Worm (Caenorhabditis elegans): ENCODE measurements around the gene msp-76.

msp-76 gene

ce11 chrIV:9667084-9667483, 21.7 kb upstream of the msp-76 start (continued):
- no peak for TF ChIP-seq Y116A8C.19 (tag; optimal IDR thresholded peaks at IDR 0.05; ENCODE audit: borderline replicate concordance)

DNA sequence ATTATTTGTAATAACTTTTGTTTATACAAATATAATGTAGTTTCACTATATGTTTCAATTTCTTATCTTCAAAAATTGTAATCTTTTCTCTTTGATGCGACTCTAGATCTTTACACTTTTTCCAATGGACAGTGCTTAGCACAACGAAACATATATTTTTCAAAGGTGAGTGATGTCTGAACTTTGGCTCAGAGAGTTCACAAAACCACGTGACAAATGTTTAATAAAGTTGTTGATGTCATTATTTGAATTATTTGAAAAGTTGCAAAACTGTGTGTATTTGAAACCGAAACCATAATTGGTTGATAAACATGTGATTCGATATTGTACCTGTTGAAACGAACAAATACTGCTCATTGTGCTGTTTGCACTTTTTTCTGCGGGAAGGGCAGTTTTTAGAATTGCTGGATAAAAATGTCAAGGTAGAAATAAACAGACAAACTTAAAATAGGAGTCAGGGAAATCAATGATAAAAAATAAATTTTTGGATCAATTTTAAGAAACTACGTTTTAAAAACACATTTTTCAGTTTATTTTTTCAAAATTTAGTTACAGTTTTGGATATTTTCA, 20.6 kb upstream of the msp-76 start:
- TF ChIP-seq swsn-7 (tag; optimal IDR thresholded peaks at IDR 0.05) (no peak), lin-39 (tag; optimal IDR thresholded peaks at IDR 0.05) (no peak), elt-2 (tag; optimal IDR thresholded peaks at IDR 0.05) (peak; percentile 65), mdl-1 (tag; optimal IDR thresholded peaks at IDR 0.05) (peak in 1 of 2 experiments; percentile 31), nhr-19 (GFP tag; conservative IDR thresholded peaks at IDR 0.05) (peak; percentile 10; the same call in 1 of the 2 replicates), skn-1 (tag; optimal IDR thresholded peaks at IDR 0.05) (no peak), hlh-4 (tag; optimal IDR thresholded peaks at IDR 0.05) (no peak), nhr-76 (tag; optimal IDR thresholded peaks at IDR 0.05) (no peak), ceh-8 (GFP tag; optimal IDR thresholded peaks at IDR 0.05) (no peak), efl-1 (optimal IDR thresholded peaks at IDR 0.05) (no peak), efl-1 (GFP tag; optimal IDR thresholded peaks at IDR 0.05 in 1 of 2) (peak in 1 of 2 experiments; percentile 56), nhr-71 (tag; optimal IDR thresholded peaks at IDR 0.05) (peak; percentile 64), efl-3 (GFP tag; optimal IDR thresholded peaks at IDR 0.05) (no peak), lin-14 (GFP tag; optimal IDR thresholded peaks at IDR 0.05) (peak; percentile 46), lin-35 (GFP tag; optimal IDR thresholded peaks at IDR 0.05) (peak in 1 of 2 experiments; percentile 14), snu-23 (GFP tag; optimal IDR thresholded peaks at IDR 0.05) (peak; percentile 23), nhr-12 (tag; optimal IDR thresholded peaks at IDR 0.05) (no peak), nhr-90 (tag; optimal IDR thresholded peaks at IDR 0.05; ENCODE audit: poor library complexity) (no peak), rnt-1 (tag; optimal IDR thresholded peaks at IDR 0.05) (no peak), ama-1 (optimal IDR thresholded peaks at IDR 0.05) (no peak), pqm-1 (tag; optimal IDR thresholded peaks at IDR 0.05) (no peak), mep-1 (tag; optimal IDR thresholded peaks at IDR 0.05) (no peak), nhr-77 (tag; optimal IDR thresholded peaks at IDR 0.05) (no peak), nhr-20 (tag; optimal IDR thresholded peaks at IDR 0.05) (peak; percentile 77)

ce11 chrIV:9669969-9670368, 18.8 kb upstream of the msp-76 start:
- TF ChIP-seq nhr-85 (tag), result peak; percentile 98
- peak; percentile 12 for TF ChIP-seq efl-3 (GFP tag; optimal IDR thresholded peaks at IDR 0.05)
- no peak for TF ChIP-seq unc-130 (tag; optimal IDR thresholded peaks at IDR 0.05)
- no peak for TF ChIP-seq C16A3.4 (tag; optimal IDR thresholded peaks at IDR 0.05)
- peak; percentile 7 for TF ChIP-seq nhr-11 (tag; optimal IDR thresholded peaks at IDR 0.05)
- no peak for TF ChIP-seq zip-4 (GFP tag; optimal IDR thresholded peaks at IDR 0.05)
- TF ChIP-seq skn-1 (tag; optimal IDR thresholded peaks at IDR 0.05), result peak; percentile 20
- TF ChIP-seq egl-13 (tag; optimal IDR thresholded peaks at IDR 0.05), result no peak
- peak in 2 of 3 experiments; percentile 1 to 31 for TF ChIP-seq ceh-82 (tag; optimal IDR thresholded peaks at IDR 0.05)
- no peak for TF ChIP-seq pag-3 (tag; optimal IDR thresholded peaks at IDR 0.05; ENCODE audit: borderline replicate concordance, insufficient read depth)
- TF ChIP-seq efl-1 (optimal IDR thresholded peaks at IDR 0.05), result peak; percentile 51 to 56
- TF ChIP-seq efl-1 (GFP tag; optimal IDR thresholded peaks at IDR 0.05 in 1 of 2), result peak; percentile 30 to 95
- no peak for TF ChIP-seq egl-27 (tag; optimal IDR thresholded peaks at IDR 0.05)
- peak; percentile 35 for TF ChIP-seq tbx-2 (tag; optimal IDR thresholded peaks at IDR 0.05)
- peak; percentile 67 for TF ChIP-seq rnt-1 (tag; optimal IDR thresholded peaks at IDR 0.05)
- peak; percentile 39 to 75 for TF ChIP-seq lin-35 (GFP tag; optimal IDR thresholded peaks at IDR 0.05)
- peak; percentile 96 for TF ChIP-seq nhr-20 (tag; optimal IDR thresholded peaks at IDR 0.05)
- TF ChIP-seq unc-98 (GFP tag; IDR thresholded peaks at IDR 0.05), result no peak
- TF ChIP-seq xbp-1 (tag; optimal IDR thresholded peaks at IDR 0.05), result peak; percentile 57
- no peak for TF ChIP-seq fos-1 (tag; optimal IDR thresholded peaks at IDR 0.05)
- peak; percentile 90 for TF ChIP-seq nhr-71 (tag; optimal IDR thresholded peaks at IDR 0.05)
- TF ChIP-seq unc-30 (tag; optimal IDR thresholded peaks at IDR 0.05), result no peak
- TF ChIP-seq unc-86 (tag; optimal IDR thresholded peaks at IDR 0.05), result no peak
- TF ChIP-seq lin-13 (GFP tag; optimal IDR thresholded peaks at IDR 0.05), result peak; percentile 1
- peak; percentile 79 for TF ChIP-seq grh-1 (GFP tag; IDR thresholded peaks at IDR 0.05)
- TF ChIP-seq dpl-1 (GFP tag; optimal IDR thresholded peaks at IDR 0.05), result peak; percentile 25 to 42 (median 38)
- TF ChIP-seq nhr-90 (tag; optimal IDR thresholded peaks at IDR 0.05; ENCODE audit: poor library complexity), result peak; percentile 74
- TF ChIP-seq nhr-19 (GFP tag; conservative IDR thresholded peaks at IDR 0.05), result peak; percentile 73
- TF ChIP-seq jun-1 (tag; optimal IDR thresholded peaks at IDR 0.05), result peak; percentile 56
- peak; percentile 86 for TF ChIP-seq snu-23 (GFP tag; optimal IDR thresholded peaks at IDR 0.05)
- TF ChIP-seq lin-15B (tag; optimal IDR thresholded peaks at IDR 0.05), result no peak
- TF ChIP-seq sup-37 (GFP tag; optimal IDR thresholded peaks at IDR 0.05), result no peak
- TF ChIP-seq ama-1 (optimal IDR thresholded peaks at IDR 0.05), result peak; percentile 9
- no peak for TF ChIP-seq alr-1 (tag; optimal IDR thresholded peaks at IDR 0.05; ENCODE audit: borderline replicate concordance)
